1 fruit fly cellular context compared by ENCODE assay signal in the genomic region with DNA sequence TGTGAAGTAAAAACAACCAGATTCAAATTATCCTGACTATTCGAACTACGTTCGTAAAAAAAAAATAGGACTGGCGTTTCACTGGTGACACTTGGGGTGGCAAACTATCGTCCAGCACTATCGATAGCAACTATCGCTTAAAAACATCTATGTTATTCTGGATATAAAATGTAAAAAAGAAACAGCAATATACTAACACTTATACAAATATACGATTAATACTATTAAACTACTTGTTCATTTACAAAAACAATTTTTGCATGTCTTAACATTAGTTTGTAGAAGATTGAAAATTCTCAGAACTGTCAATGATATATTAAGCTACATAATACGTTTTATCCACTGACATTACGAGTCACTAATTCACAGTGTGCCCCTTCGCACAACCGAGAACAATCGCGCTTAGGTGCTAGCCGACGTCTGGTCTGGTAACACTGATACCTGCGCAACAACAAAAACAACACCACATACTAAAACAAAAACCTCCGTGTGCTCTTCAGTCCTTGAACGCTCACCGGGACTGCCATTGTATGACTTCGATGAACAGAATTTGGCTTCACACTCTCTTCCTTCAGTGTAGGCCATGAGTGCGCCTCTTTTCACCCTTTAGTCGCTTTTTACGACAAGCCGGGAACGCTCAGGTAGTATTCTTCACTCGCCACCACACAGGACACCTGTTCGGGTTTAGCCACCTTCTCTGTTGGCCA.
TF ChIP-seq lines count a peak whose summit lies in the region.

CG18259 (minus strand) TSS at position 78 of the 707 bp plus-strand sequence.

TF ChIP-seq in whole organism, embryonic, 481 proteins besides CTCF, POLR2A, EP300 and RAD21 (continued from another document and continues in another):
- TF ChIP-seq pzg (GFP tag; optimal IDR thresholded peaks at IDR 0.05; lab: Kevin White, UChicago) (peak; percentile 74), CG17385 (GFP tag; optimal IDR thresholded peaks at IDR 0.05; lab: Kevin White, UChicago) (no peak), D (optimal IDR thresholded peaks at IDR 0.05; lab: Kevin White, UChicago) (no peak), D (GFP tag; optimal IDR thresholded peaks at IDR 0.05; lab: Kevin White, UChicago) (no peak), CG42726 (GFP tag; IDR thresholded peaks at IDR 0.05; lab: Robert Waterston, UW; ENCODE audit: partially characterized antibody) (peak; percentile 54), vnd (GFP tag; IDR thresholded peaks at IDR 0.05; lab: Robert Waterston, UW; ENCODE audit: partially characterized antibody) (peak; percentile 86), CG7745 (tag; optimal IDR thresholded peaks at IDR 0.05; lab: Kevin White, UChicago) (no peak), tx (GFP tag; optimal IDR thresholded peaks at IDR 0.05; lab: Kevin White, UChicago) (no peak), en (GFP tag; optimal IDR thresholded peaks at IDR 0.05; lab: Kevin White, UChicago) (no peak), CG16813 (GFP tag; IDR thresholded peaks at IDR 0.05; lab: Robert Waterston, UW; ENCODE audit: partially characterized antibody) (peak; percentile 91), Hand (GFP tag; optimal IDR thresholded peaks at IDR 0.05; lab: Kevin White, UChicago) (no peak), ase (GFP tag; IDR thresholded peaks at IDR 0.05; lab: Robert Waterston, UW) (no peak), her (GFP tag; optimal IDR thresholded peaks at IDR 0.05; lab: Kevin White, UChicago) (no peak), caup (GFP tag; optimal IDR thresholded peaks at IDR 0.05; lab: Kevin White, UChicago; ENCODE audit: severe bottlenecking) (no peak), CG4617 (GFP tag; optimal IDR thresholded peaks at IDR 0.05; lab: Kevin White, UChicago; ENCODE audit: borderline replicate concordance) (peak; percentile 52), CG1233 (GFP tag; optimal IDR thresholded peaks at IDR 0.05; lab: Kevin White, UChicago) (no peak), gsb-n (tag; optimal IDR thresholded peaks at IDR 0.05; lab: Kevin White, UChicago) (no peak), bowl (GFP tag; IDR thresholded peaks at IDR 0.05; lab: Robert Waterston, UW) (no peak), tna (GFP tag; IDR thresholded peaks at IDR 0.05; lab: Robert Waterston, UW; ENCODE audit: partially characterized antibody) (peak; percentile 41; the same call in 1 of the 2 replicates), Hsf (GFP tag; optimal IDR thresholded peaks at IDR 0.05; lab: Kevin White, UChicago) (no peak), Dref (GFP tag; IDR thresholded peaks at IDR 0.05; lab: Robert Waterston, UW) (peak; percentile 60), CG2875 (GFP tag; optimal IDR thresholded peaks at IDR 0.05; lab: Kevin White, UChicago) (no peak), dpn (GFP tag; optimal IDR thresholded peaks at IDR 0.05; lab: Kevin White, UChicago) (no peak), Gsc (GFP tag; IDR thresholded peaks at IDR 0.05; lab: Robert Waterston, UW) (no peak), Opbp (GFP tag; IDR thresholded peaks at IDR 0.05; lab: Robert Waterston, UW; ENCODE audit: partially characterized antibody) (peak; percentile 70; the same call in 2 of the 3 replicates), Pdp1 (GFP tag; optimal IDR thresholded peaks at IDR 0.05; lab: Kevin White, UChicago) (peak in 1 of 2 experiments; percentile 46), CG15073 (GFP tag; optimal IDR thresholded peaks at IDR 0.05; lab: Kevin White, UChicago) (no peak), salm (tag; optimal IDR thresholded peaks at IDR 0.05; lab: Kevin White, UChicago) (no peak), ssp (GFP tag; IDR thresholded peaks at IDR 0.05; lab: Robert Waterston, UW) (peak; percentile 98), CG15514 (GFP tag; optimal IDR thresholded peaks at IDR 0.05; lab: Kevin White, UChicago) (peak; percentile 31), Adf1 (GFP tag; IDR thresholded peaks at IDR 0.05; lab: Robert Waterston, UW) (no peak), CG14050 (GFP tag; IDR thresholded peaks at IDR 0.05; lab: Robert Waterston, UW) (no peak), CG15011 (GFP tag; optimal IDR thresholded peaks at IDR 0.05; lab: Kevin White, UChicago) (no peak), sisA (GFP tag; IDR thresholded peaks at IDR 0.05; lab: Robert Waterston, UW) (no peak), CG5245 (GFP tag; optimal IDR thresholded peaks at IDR 0.05; lab: Kevin White, UChicago) (no peak), pb (GFP tag; optimal IDR thresholded peaks at IDR 0.05; lab: Kevin White, UChicago) (no peak), CG13775 (GFP tag; optimal IDR thresholded peaks at IDR 0.05; lab: Kevin White, UChicago) (no peak), ken (GFP tag; IDR thresholded peaks at IDR 0.05; lab: Robert Waterston, UW) (no peak), Ptx1 (GFP tag; IDR thresholded peaks at IDR 0.05; lab: Robert Waterston, UW) (no peak), CG8765 (GFP tag; IDR thresholded peaks at IDR 0.05; lab: Robert Waterston, UW) (no peak), pfk (GFP tag; optimal IDR thresholded peaks at IDR 0.05; lab: Kevin White, UChicago) (no peak), CG17361 (GFP tag; IDR thresholded peaks at IDR 0.05; lab: Robert Waterston, UW) (peak; percentile 61), CG31365 (tag; optimal IDR thresholded peaks at IDR 0.05; lab: Kevin White, UChicago) (no peak), CG8089 (GFP tag; optimal IDR thresholded peaks at IDR 0.05; lab: Kevin White, UChicago) (no peak), CG18764 (GFP tag; optimal IDR thresholded peaks at IDR 0.05; lab: Kevin White, UChicago) (no peak), fu2 (GFP tag; optimal IDR thresholded peaks at IDR 0.05; lab: Kevin White, UChicago) (peak; percentile 6), Oaz (GFP tag; IDR thresholded peaks at IDR 0.05; lab: Robert Waterston, UW) (no peak), stwl (tag; optimal IDR thresholded peaks at IDR 0.05; lab: Kevin White, UChicago) (peak; percentile 52), crp (GFP tag; optimal IDR thresholded peaks at IDR 0.05; lab: Kevin White, UChicago) (no peak), Dip2 (GFP tag; IDR thresholded peaks at IDR 0.05; lab: Robert Waterston, UW) (no peak), hb (GFP tag; IDR thresholded peaks at IDR 0.05; lab: Robert Waterston, UW; ENCODE audit: partially characterized antibody) (peak; percentile 77), CG17612 (GFP tag; IDR thresholded peaks at IDR 0.05; lab: Robert Waterston, UW) (no peak), Aef1 (GFP tag; IDR thresholded peaks at IDR 0.05; lab: Robert Waterston, UW) (peak; percentile 36; the same call in 1 of the 3 replicates), Dek (tag; optimal IDR thresholded peaks at IDR 0.05; lab: Kevin White, UChicago) (no peak), slbo (GFP tag; IDR thresholded peaks at IDR 0.05; lab: Robert Waterston, UW) (peak; percentile 12; the same call in 1 of the 2 replicates), CG13296 (GFP tag; optimal IDR thresholded peaks at IDR 0.05; lab: Kevin White, UChicago) (no peak), Sox100B (GFP tag; optimal IDR thresholded peaks at IDR 0.05; lab: Kevin White, UChicago) (no peak), Dip3 (GFP tag; optimal IDR thresholded peaks at IDR 0.05; lab: Kevin White, UChicago) (no peak), CG18599 (GFP tag; optimal IDR thresholded peaks at IDR 0.05; lab: Kevin White, UChicago) (no peak), GATAe (GFP tag; conservative IDR thresholded peaks at IDR 0.05; lab: Robert Waterston, UW) (no peak), CG2202 (tag; optimal IDR thresholded peaks at IDR 0.05; lab: Kevin White, UChicago) (no peak), CG2199 (GFP tag; IDR thresholded peaks at IDR 0.05; lab: Robert Waterston, UW) (no peak), CG32772 (GFP tag; IDR thresholded peaks at IDR 0.05; lab: Robert Waterston, UW) (peak; percentile 54), repo (GFP tag; optimal IDR thresholded peaks at IDR 0.05; lab: Kevin White, UChicago) (no peak), Trl (optimal IDR thresholded peaks at IDR 0.05; lab: Kevin White, UChicago) (no peak), Trl (GFP tag; optimal IDR thresholded peaks at IDR 0.05; lab: Kevin White, UChicago) (no peak), kni (GFP tag; optimal IDR thresholded peaks at IDR 0.05; lab: Kevin White, UChicago) (no peak), CG7928 (GFP tag; optimal IDR thresholded peaks at IDR 0.05; lab: Kevin White, UChicago) (no peak), Dll (GFP tag; IDR thresholded peaks at IDR 0.05; lab: Robert Waterston, UW; ENCODE audit: partially characterized antibody) (peak; percentile 86), chinmo (GFP tag; IDR thresholded peaks at IDR 0.05; lab: Robert Waterston, UW; ENCODE audit: partially characterized antibody) (0 out of 4 replicates have a peak, but pooled peaks have one; percentile 63), bbx (GFP tag; IDR thresholded peaks at IDR 0.05; lab: Robert Waterston, UW; ENCODE audit: partially characterized antibody) (peak; percentile 70; the same call in 1 of the 2 replicates), Hr39 (optimal IDR thresholded peaks at IDR 0.05; lab: Kevin White, UChicago) (no peak), CoRest (tag; optimal IDR thresholded peaks at IDR 0.05; lab: Kevin White, UChicago) (peak; percentile 40), CG4707 (GFP tag; optimal IDR thresholded peaks at IDR 0.05; lab: Kevin White, UChicago) (no peak), Jarid2 (GFP tag; optimal IDR thresholded peaks at IDR 0.05; lab: Kevin White, UChicago) (no peak), gem (tag; optimal IDR thresholded peaks at IDR 0.05; lab: Kevin White, UChicago) (peak; percentile 29), dm (GFP tag; optimal IDR thresholded peaks at IDR 0.05; lab: Kevin White, UChicago) (peak; percentile 21), gsb (GFP tag; IDR thresholded peaks at IDR 0.05; lab: Robert Waterston, UW) (no peak), CG8924 (tag; optimal IDR thresholded peaks at IDR 0.05; lab: Kevin White, UChicago) (peak; percentile 7), CrebB (tag; optimal IDR thresholded peaks at IDR 0.05; lab: Kevin White, UChicago) (no peak), CG14860 (GFP tag; IDR thresholded peaks at IDR 0.05; lab: Robert Waterston, UW; ENCODE audit: partially characterized antibody) (peak; percentile 77; the same call in 2 of the 3 replicates), cas (GFP tag; IDR thresholded peaks at IDR 0.05; lab: Robert Waterston, UW) (no peak), CG10209 (GFP tag; optimal IDR thresholded peaks at IDR 0.05; lab: Kevin White, UChicago) (no peak), E2f2 (GFP tag; IDR thresholded peaks at IDR 0.05; lab: Robert Waterston, UW) (0 out of 2 replicates have a peak, but pooled peaks have one; percentile 18), sens (GFP tag; lab: Kevin White, UChicago) (peak; percentile 60), CG7839 (tag; optimal IDR thresholded peaks at IDR 0.05; lab: Kevin White, UChicago) (peak; percentile 8), CG17802 (tag; optimal IDR thresholded peaks at IDR 0.05; lab: Kevin White, UChicago) (peak; percentile 66), ttk (GFP tag; IDR thresholded peaks at IDR 0.05; lab: Robert Waterston, UW) (no peak), jigr1 (GFP tag; IDR thresholded peaks at IDR 0.05; lab: Robert Waterston, UW) (no peak), fd3F (GFP tag; optimal IDR thresholded peaks at IDR 0.05; lab: Kevin White, UChicago) (no peak), h (optimal IDR thresholded peaks at IDR 0.05; lab: Kevin White, UChicago) (no peak), CG11504 (tag; optimal IDR thresholded peaks at IDR 0.05; lab: Kevin White, UChicago) (peak; percentile 41), ewg (GFP tag; optimal IDR thresholded peaks at IDR 0.05; lab: Kevin White, UChicago) (peak; percentile 61), hbn (GFP tag; IDR thresholded peaks at IDR 0.05; lab: Robert Waterston, UW; ENCODE audit: partially characterized antibody) (peak; percentile 71), exex (tag; optimal IDR thresholded peaks at IDR 0.05; lab: Kevin White, UChicago) (no peak), oc (tag; optimal IDR thresholded peaks at IDR 0.05; lab: Kevin White, UChicago) (no peak), HLH54F (GFP tag; optimal IDR thresholded peaks at IDR 0.05; lab: Kevin White, UChicago) (no peak), ftz-f1 (GFP tag; optimal IDR thresholded peaks at IDR 0.05; lab: Kevin White, UChicago) (peak; percentile 12), CG31441 (GFP tag; IDR thresholded peaks at IDR 0.05; lab: Robert Waterston, UW) (peak; percentile 32; the same call in 1 of the 2 replicates), mld (GFP tag; IDR thresholded peaks at IDR 0.05; lab: Robert Waterston, UW; ENCODE audit: partially characterized antibody) (no peak), ato (GFP tag; IDR thresholded peaks at IDR 0.05; lab: Robert Waterston, UW; ENCODE audit: partially characterized antibody) (0 out of 2 replicates have a peak, but pooled peaks have one; percentile 12), CG30403 (GFP tag; optimal IDR thresholded peaks at IDR 0.05; lab: Kevin White, UChicago) (peak; percentile 1), cwo (GFP tag; optimal IDR thresholded peaks at IDR 0.05; lab: Kevin White, UChicago) (no peak), CG9609 (GFP tag; optimal IDR thresholded peaks at IDR 0.05; lab: Kevin White, UChicago) (no peak), cg (GFP tag; optimal IDR thresholded peaks at IDR 0.05; lab: Kevin White, UChicago) (no peak), CG13287 (GFP tag; IDR thresholded peaks at IDR 0.05; lab: Robert Waterston, UW; ENCODE audit: partially characterized antibody) (peak; percentile 79), CG6791 (GFP tag; IDR thresholded peaks at IDR 0.05; lab: Robert Waterston, UW; ENCODE audit: partially characterized antibody) (peak; percentile 72; the same call in 2 of the 3 replicates), CG16779 (GFP tag; IDR thresholded peaks at IDR 0.05; lab: Robert Waterston, UW) (no peak), sc (optimal IDR thresholded peaks at IDR 0.05; lab: Kevin White, UChicago) (no peak), sc (GFP tag; optimal IDR thresholded peaks at IDR 0.05; lab: Kevin White, UChicago) (no peak), mam (GFP tag; optimal IDR thresholded peaks at IDR 0.05; lab: Kevin White, UChicago) (peak; percentile 19), Nf-YB (GFP tag; optimal IDR thresholded peaks at IDR 0.05; lab: Kevin White, UChicago) (no peak), CG14441 (GFP tag; IDR thresholded peaks at IDR 0.05; lab: Robert Waterston, UW) (no peak), CG2116 (GFP tag; optimal IDR thresholded peaks at IDR 0.05; lab: Kevin White, UChicago) (peak; percentile 57), trem (tag; optimal IDR thresholded peaks at IDR 0.05; lab: Kevin White, UChicago) (peak; percentile 35), Atf-2 (GFP tag; optimal IDR thresholded peaks at IDR 0.05; lab: Kevin White, UChicago) (no peak), sens-2 (GFP tag; IDR thresholded peaks at IDR 0.05; lab: Robert Waterston, UW) (no peak), MBD-R2 (GFP tag; IDR thresholded peaks at IDR 0.05; lab: Robert Waterston, UW) (peak; percentile 33; the same call in 1 of the 2 replicates), gt (GFP tag; IDR thresholded peaks at IDR 0.05; lab: Robert Waterston, UW) (no peak), CG34422 (GFP tag; IDR thresholded peaks at IDR 0.05; lab: Robert Waterston, UW) (no peak), Hmr (GFP tag; optimal IDR thresholded peaks at IDR 0.05; lab: Kevin White, UChicago) (peak; percentile 39), BEAF-32 (GFP tag; optimal IDR thresholded peaks at IDR 0.05; lab: Kevin White, UChicago) (peak; percentile 94), hth (optimal IDR thresholded peaks at IDR 0.05; lab: Kevin White, UChicago) (no peak)
